Worm (Caenorhabditis elegans): ENCODE measurements around the gene pot-3.

ce11 chrIII:13735008-13735407, 45.0 kb upstream of the pot-3 start, which contains the start of gene W06F12.3:
- TF ChIP-seq nhr-76 (tag; optimal IDR thresholded peaks at IDR 0.05) (no peak), blmp-1 (tag; optimal IDR thresholded peaks at IDR 0.05) (no peak), elt-3 (tag; optimal IDR thresholded peaks at IDR 0.05) (no peak)

All from whole organism, mixed stage, embryonic.